Fruit fly (Drosophila melanogaster) whole organism, pupa: Measurements from ENCODE around the gene meep.

Experiments used
- CG10348 ChIP-seq: fragments of 200-800 bp; sonication (Bioruptor generic); IDR thresholded peaks from 2 replicates; pipeline ENCODE4 v1.3.6; 2022; ENCODE audit warnings: missing biosample characterization, missing genetic modification characterization
- CG12605 ChIP-seq: fragments of 200-800 bp; sonication (Bioruptor generic); IDR thresholded peaks from 2 replicates; pipeline ENCODE4 v1.3.6; 2022; ENCODE audit warnings: missing biosample characterization, missing genetic modification characterization
- CG13204 ChIP-seq: fragments of 200-800 bp; sonication (Bioruptor generic); optimal IDR thresholded peaks from 2 replicates; lab custom pipeline; 2018; ENCODE audit warnings: missing biosample characterization, mild to moderate bottlenecking, missing genetic modification characterization, moderate library complexity
- CG14655 ChIP-seq: fragments of 200-800 bp; sonication (Bioruptor generic); optimal IDR thresholded peaks from 3 replicates; lab custom pipeline; 2017; ENCODE audit warnings: mild to moderate bottlenecking, missing biosample characterization, missing genetic modification reagents, missing genetic modification characterization
- CG15710 ChIP-seq: fragments of 200-800 bp; sonication (Bioruptor generic); optimal IDR thresholded peaks from 2 replicates; lab custom pipeline; 2018; ENCODE audit warnings: missing biosample characterization, mild to moderate bottlenecking, missing genetic modification characterization, moderate library complexity
- CG17806 ChIP-seq: fragments of 200-800 bp; sonication (Bioruptor generic); optimal IDR thresholded peaks from 2 replicates; lab custom pipeline; 2018; ENCODE audit warnings: missing biosample characterization, mild to moderate bottlenecking, missing genetic modification characterization, moderate library complexity
- CG32121 ChIP-seq: fragments of 200-800 bp; sonication (Bioruptor generic); IDR thresholded peaks from 2 replicates; pipeline ENCODE4 v1.3.6; 2022; ENCODE audit warnings: missing biosample characterization, missing genetic modification characterization
- CG34367 ChIP-seq: fragments of 200-800 bp; sonication (Bioruptor generic); optimal IDR thresholded peaks from 2 replicates; lab custom pipeline; 2018; ENCODE audit warnings: missing biosample characterization, mild to moderate bottlenecking, missing genetic modification characterization
- CG4496 ChIP-seq: fragments of 200-800 bp; sonication (Bioruptor generic); IDR thresholded peaks from 3 replicates; pipeline ENCODE4 v1.3.6; 2022; ENCODE audit warnings: missing biosample characterization, missing genetic modification characterization
- CG8159 ChIP-seq: fragments of 200-800 bp; sonication (Bioruptor generic); optimal IDR thresholded peaks from 3 replicates; lab custom pipeline; 2018; ENCODE audit warnings: missing biosample characterization, mild to moderate bottlenecking, missing genetic modification characterization, moderate library complexity
- CG8301 ChIP-seq: fragments of 200-800 bp; sonication (Bioruptor generic); optimal IDR thresholded peaks from 2 replicates; lab custom pipeline; 2018; ENCODE audit warnings: missing biosample characterization, mild to moderate bottlenecking, missing genetic modification characterization
- CG9948 ChIP-seq: fragments of 200-800 bp; sonication (Bioruptor generic); optimal IDR thresholded peaks from 2 replicates; lab custom pipeline; 2018; ENCODE audit warnings: missing biosample characterization, mild to moderate bottlenecking, missing genetic modification characterization, moderate library complexity
- D1 ChIP-seq: fragments of 200-800 bp; sonication (Bioruptor generic); optimal IDR thresholded peaks from 2 replicates; lab custom pipeline; 2018; ENCODE audit warnings: missing biosample characterization, mild to moderate bottlenecking, missing genetic modification characterization, moderate library complexity
- EcR ChIP-seq: fragments of 200-800 bp; sonication (Bioruptor generic); optimal IDR thresholded peaks from 3 replicates; lab custom pipeline; 2019; ENCODE audit warnings: missing biosample characterization, missing genetic modification characterization, mild to moderate bottlenecking, moderate library complexity, missing genetic modification reagents
- Ets98B ChIP-seq: fragments of 200-800 bp; sonication (Bioruptor generic); IDR thresholded peaks from 2 replicates; pipeline ENCODE4 v1.3.6; 2022; ENCODE audit warnings: missing biosample characterization, missing genetic modification characterization
- Pif1A ChIP-seq: fragments of 200-800 bp; sonication (Bioruptor generic); optimal IDR thresholded peaks from 3 replicates; lab custom pipeline; 2016; ENCODE audit warnings: missing biosample characterization, missing genetic modification characterization
- Pif1B ChIP-seq: fragments of 200-800 bp; sonication (Bioruptor generic); optimal IDR thresholded peaks from 3 replicates; lab custom pipeline; 2016; ENCODE audit warnings: missing biosample characterization, missing genetic modification characterization
- Snoo ChIP-seq: fragments of 200-800 bp; sonication (Bioruptor generic); optimal IDR thresholded peaks from 3 replicates; lab custom pipeline; 2017; ENCODE audit warnings: missing biosample characterization, mild to moderate bottlenecking, missing genetic modification characterization, inconsistent platforms
- fd96Ca ChIP-seq: fragments of 200-800 bp; sonication (Bioruptor generic); IDR thresholded peaks from 3 replicates; pipeline ENCODE4 v1.3.6; 2022; ENCODE audit warnings: missing biosample characterization, missing genetic modification characterization
- gl ChIP-seq: fragments of 200-800 bp; sonication (Bioruptor generic); optimal IDR thresholded peaks from 2 replicates; lab custom pipeline; 2018; ENCODE audit warnings: missing biosample characterization, mild to moderate bottlenecking, missing genetic modification characterization
- rn ChIP-seq: fragments of 200-800 bp; sonication (Bioruptor generic); IDR thresholded peaks from 2 replicates; pipeline ENCODE4 v1.3.6; 2022; ENCODE audit warnings: missing biosample characterization, missing genetic modification characterization

Gene meep

dm6 chr3L:1166945-1167913, 35.6 kb downstream of the meep start:
- TF ChIP-seq CG15710 (tag; lab: Kevin White, UChicago): peak; percentile 42
- TF ChIP-seq gl (tag; lab: Kevin White, UChicago): no peak
- TF ChIP-seq CG8301 (tag; lab: Kevin White, UChicago): no peak
- peak; percentile 32 for TF ChIP-seq CG9948
- TF ChIP-seq CG8159 (tag; lab: Kevin White, UChicago): peak; percentile 57
- TF ChIP-seq CG34367 (tag; lab: Kevin White, UChicago): no peak
- TF ChIP-seq CG12605 (GFP tag; lab: Robert Waterston, UW): no peak
- no peak for TF ChIP-seq CG13204
- no peak for TF ChIP-seq fd96Ca (GFP tag; lab: Robert Waterston, UW)
- no peak for TF ChIP-seq Ets98B (GFP tag; lab: Robert Waterston, UW)
- no peak for TF ChIP-seq CG10348 (GFP tag; lab: Robert Waterston, UW)
- no peak for TF ChIP-seq EcR (GFP tag; lab: Kevin White, UChicago)
- TF ChIP-seq CG17806: peak; percentile 30
- TF ChIP-seq D1 (tag; lab: Kevin White, UChicago): no peak
- TF ChIP-seq CG32121 (GFP tag; lab: Robert Waterston, UW): no peak
- peak; percentile 30 for TF ChIP-seq Snoo (tag; lab: Kevin White, UChicago)
- no peak for TF ChIP-seq rn (GFP tag; lab: Robert Waterston, UW)
- TF ChIP-seq Pif1B (GFP tag; lab: Kevin White, UChicago): peak; percentile 22
- peak; percentile 50 for TF ChIP-seq Pif1A (GFP tag; lab: Kevin White, UChicago)
- TF ChIP-seq CG4496 (GFP tag; lab: Robert Waterston, UW): no peak
- TF ChIP-seq CG14655 (GFP tag; lab: Kevin White, UChicago): no peak

DNA sequence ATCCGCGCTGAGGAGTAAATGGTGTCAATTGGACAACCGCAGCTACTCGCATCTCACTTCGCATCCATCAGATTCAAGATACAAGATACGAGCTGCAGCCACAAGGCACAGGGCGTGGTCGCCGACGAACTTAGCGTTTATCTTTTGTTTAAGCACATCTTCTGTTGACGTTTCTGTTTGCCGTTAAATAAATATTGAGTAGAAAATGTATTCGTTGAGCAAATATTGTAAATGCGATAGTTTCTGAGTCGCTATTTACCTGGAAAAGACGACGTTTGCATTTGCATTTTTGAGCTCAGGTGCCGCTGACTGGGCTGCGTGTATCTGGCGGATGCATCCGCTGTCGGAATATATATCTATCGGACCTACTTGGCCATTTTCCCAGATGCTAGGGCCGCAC, 36.6 kb downstream of the meep start:
- peak; percentile 1 for TF ChIP-seq Pif1B (GFP tag; lab: Kevin White, UChicago)
- no peak for TF ChIP-seq CG9948
- peak; percentile 9 for TF ChIP-seq Pif1A (GFP tag; lab: Kevin White, UChicago)
- peak; percentile 35; the same call in 1 of the 2 replicates for TF ChIP-seq Ets98B (GFP tag; lab: Robert Waterston, UW)
- no peak for TF ChIP-seq CG10348 (GFP tag; lab: Robert Waterston, UW)
- TF ChIP-seq CG17806: no peak

DNA sequence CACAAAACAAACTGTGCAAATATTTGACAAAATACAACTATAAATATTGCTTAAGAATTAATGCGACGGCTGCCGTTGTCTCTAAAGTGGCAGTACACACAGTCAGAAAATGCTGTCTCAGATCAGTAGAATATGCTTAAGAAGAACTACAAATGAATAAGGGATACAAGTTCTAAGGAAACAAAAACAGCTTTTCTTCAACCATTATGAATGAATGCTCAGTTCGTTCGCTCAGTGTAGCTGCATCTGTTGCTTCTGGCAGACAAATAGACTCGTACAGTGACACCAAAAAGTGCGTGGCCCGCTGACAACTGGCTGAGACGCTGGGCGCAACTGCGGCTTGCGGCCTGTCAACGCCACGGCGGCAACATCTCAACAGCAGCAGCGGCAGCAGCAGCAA, 37.0 kb downstream of the meep start:
- TF ChIP-seq CG8159 (tag; lab: Kevin White, UChicago): peak; percentile 4
- TF ChIP-seq fd96Ca (GFP tag; lab: Robert Waterston, UW): 0 out of 3 replicates have a peak, but pooled peaks have one; percentile 49
- no peak for TF ChIP-seq Pif1A (GFP tag; lab: Kevin White, UChicago)
- TF ChIP-seq rn (GFP tag; lab: Robert Waterston, UW): 0 out of 2 replicates have a peak, but pooled peaks have one; percentile 28
- TF ChIP-seq CG15710 (tag; lab: Kevin White, UChicago): peak; percentile 5
- TF ChIP-seq CG32121 (GFP tag; lab: Robert Waterston, UW): peak; percentile 50; the same call in 1 of the 2 replicates
- TF ChIP-seq CG17806: peak; percentile 12
- 0 out of 2 replicates have a peak, but pooled peaks have one; percentile 23 for TF ChIP-seq CG12605 (GFP tag; lab: Robert Waterston, UW)
- TF ChIP-seq CG13204: no peak
- TF ChIP-seq CG4496 (GFP tag; lab: Robert Waterston, UW): peak; percentile 79
- no peak for TF ChIP-seq CG34367 (tag; lab: Kevin White, UChicago)
- TF ChIP-seq EcR (GFP tag; lab: Kevin White, UChicago): no peak
- peak; percentile 29 for TF ChIP-seq CG8301 (tag; lab: Kevin White, UChicago)
- no peak for TF ChIP-seq Pif1B (GFP tag; lab: Kevin White, UChicago)
- peak; percentile 48 for TF ChIP-seq CG14655 (GFP tag; lab: Kevin White, UChicago)
- TF ChIP-seq CG9948: peak; percentile 11
- no peak; the same call in 1 of the 2 replicates for TF ChIP-seq Ets98B (GFP tag; lab: Robert Waterston, UW)
- TF ChIP-seq D1 (tag; lab: Kevin White, UChicago): no peak
- TF ChIP-seq Snoo (tag; lab: Kevin White, UChicago): no peak
- no peak for TF ChIP-seq CG10348 (GFP tag; lab: Robert Waterston, UW)

DNA sequence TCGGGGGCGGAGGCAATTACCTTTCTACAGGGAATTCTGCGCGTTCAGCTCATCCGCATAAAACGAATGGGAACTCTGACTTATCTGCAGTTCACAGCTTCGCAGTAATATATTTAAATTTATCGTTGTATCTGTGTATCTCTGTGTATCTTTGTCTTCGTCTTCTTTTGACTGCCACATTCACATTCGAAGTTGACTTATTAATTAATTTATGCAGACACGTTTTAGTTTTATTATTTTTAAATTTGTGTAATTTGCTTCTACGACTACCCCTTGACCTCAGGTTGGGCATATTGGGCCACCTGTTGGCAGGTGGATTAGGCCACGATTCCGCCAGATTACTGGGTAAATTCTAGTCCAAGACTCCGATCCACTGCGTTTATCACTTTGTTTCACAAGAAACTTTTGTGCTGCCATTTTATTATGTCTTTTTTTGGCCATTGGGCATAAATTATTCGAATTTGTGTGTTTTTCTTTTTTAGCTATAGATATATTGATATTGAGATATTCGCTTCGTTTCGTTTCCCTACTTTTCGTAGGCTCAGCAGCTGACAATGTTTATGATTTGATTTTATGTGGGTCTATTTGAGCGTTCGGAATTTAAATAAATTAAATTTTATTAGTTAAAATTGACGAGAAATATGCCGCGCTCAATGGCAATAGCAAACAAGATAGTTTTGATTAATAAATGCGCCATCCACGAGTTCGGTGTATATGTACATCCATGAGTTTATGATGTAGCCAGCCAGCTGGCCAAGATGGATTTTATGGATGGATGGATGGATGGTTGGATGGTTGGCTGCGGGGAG, 50.1 kb downstream of the meep start:
- TF ChIP-seq CG34367 (tag; lab: Kevin White, UChicago): no peak
- no peak for TF ChIP-seq gl (tag; lab: Kevin White, UChicago)
- no peak for TF ChIP-seq CG8159 (tag; lab: Kevin White, UChicago)
- TF ChIP-seq CG12605 (GFP tag; lab: Robert Waterston, UW): no peak
- TF ChIP-seq CG10348 (GFP tag; lab: Robert Waterston, UW): no peak
- no peak for TF ChIP-seq D1 (tag; lab: Kevin White, UChicago)
- TF ChIP-seq CG9948: no peak
- no peak for TF ChIP-seq CG13204
- no peak for TF ChIP-seq Pif1B (GFP tag; lab: Kevin White, UChicago)
- TF ChIP-seq CG15710 (tag; lab: Kevin White, UChicago): no peak
- no peak for TF ChIP-seq CG8301 (tag; lab: Kevin White, UChicago)
- TF ChIP-seq rn (GFP tag; lab: Robert Waterston, UW): no peak
- no peak for TF ChIP-seq CG4496 (GFP tag; lab: Robert Waterston, UW)
- TF ChIP-seq CG32121 (GFP tag; lab: Robert Waterston, UW): no peak
- no peak for TF ChIP-seq fd96Ca (GFP tag; lab: Robert Waterston, UW)
- TF ChIP-seq Snoo (tag; lab: Kevin White, UChicago): no peak
- no peak for TF ChIP-seq Ets98B (GFP tag; lab: Robert Waterston, UW)
